Fruit fly (Drosophila melanogaster): ENCODE data around the gene inaF-A.

inaF-A gene

dm6 chrX:11733795-11734194 lies at the start of gene inaF-A:
inaF-A (minus strand) TSS chrX:11733895.
- no peak for TF ChIP-seq tai (GFP tag; optimal IDR thresholded peaks at IDR 0.05)
- no peak for TF ChIP-seq CG32264 (GFP tag; optimal IDR thresholded peaks at IDR 0.05)
- TF ChIP-seq CrebA (GFP tag; optimal IDR thresholded peaks at IDR 0.05; ENCODE audit: borderline replicate concordance): no peak
- TF ChIP-seq OdsH (GFP tag; optimal IDR thresholded peaks at IDR 0.05): no peak
- no peak for TF ChIP-seq psq (GFP tag; optimal IDR thresholded peaks at IDR 0.05)
- TF ChIP-seq usp (GFP tag; optimal IDR thresholded peaks at IDR 0.05): no peak
- no peak for TF ChIP-seq CG9705 (GFP tag; optimal IDR thresholded peaks at IDR 0.05)
- no peak for TF ChIP-seq lola (GFP tag; optimal IDR thresholded peaks at IDR 0.05)
- TF ChIP-seq Mio (GFP tag; optimal IDR thresholded peaks at IDR 0.05): no peak
- TF ChIP-seq rgr (GFP tag; optimal IDR thresholded peaks at IDR 0.05): no peak
- TF ChIP-seq sage (GFP tag; optimal IDR thresholded peaks at IDR 0.05): no peak
- TF ChIP-seq dl (GFP tag; optimal IDR thresholded peaks at IDR 0.05; ENCODE audit: insufficient read depth in 1 of 2, partially characterized antibody in 2 of 2): no peak
- TF ChIP-seq Hnf4 (GFP tag; optimal IDR thresholded peaks at IDR 0.05): no peak
- TF ChIP-seq Dfd (GFP tag; optimal IDR thresholded peaks at IDR 0.05): no peak
- no peak for TF ChIP-seq h (GFP tag; optimal IDR thresholded peaks at IDR 0.05)
- no peak for TF ChIP-seq fru (GFP tag; optimal IDR thresholded peaks at IDR 0.05)
- no peak for TF ChIP-seq woc (GFP tag; optimal IDR thresholded peaks at IDR 0.05)
- TF ChIP-seq Rel (GFP tag; optimal IDR thresholded peaks at IDR 0.05): no peak
- no peak for TF ChIP-seq Rel (tag; optimal IDR thresholded peaks at IDR 0.05)

DNA sequence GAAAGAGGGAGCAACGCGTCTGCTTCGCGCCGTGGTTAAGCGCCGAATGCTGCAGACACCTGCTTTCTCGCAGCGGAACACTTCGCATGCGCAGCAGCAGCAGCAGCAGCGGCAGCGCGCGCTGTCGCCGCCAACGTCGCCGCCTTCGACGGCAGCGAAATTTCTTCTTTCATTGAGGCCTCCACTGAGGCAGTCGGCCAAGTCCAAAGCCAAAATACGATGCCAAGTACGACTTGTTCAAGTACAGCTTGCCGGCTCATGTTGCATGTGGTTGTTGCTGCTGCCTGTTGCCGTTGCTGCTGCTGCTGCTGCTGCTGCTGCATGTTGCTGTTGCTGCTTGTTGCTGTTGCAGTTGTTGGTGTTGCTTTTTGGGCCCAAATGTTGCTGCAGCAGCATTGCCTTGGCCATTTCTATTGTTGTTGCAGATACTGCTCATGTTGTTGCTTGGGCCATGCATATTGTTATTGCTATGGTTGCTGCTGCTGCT lies 45.1 kb upstream of the inaF-A start, which contains the start of gene dy:
Gene dy, minus strand, starts transcription at position 51 of the 487 bp plus-strand sequence.
- TF ChIP-seq tai (GFP tag; optimal IDR thresholded peaks at IDR 0.05) (no peak), dsf (GFP tag; optimal IDR thresholded peaks at IDR 0.05; ENCODE audit: borderline replicate concordance) (no peak), Dfd (GFP tag; optimal IDR thresholded peaks at IDR 0.05) (peak; percentile 84), Myc (optimal IDR thresholded peaks at IDR 0.05) (no peak)

dm6 chrX:11775987-11776587 lies 42.4 kb upstream of the inaF-A start:
- TF ChIP-seq Hr78 (GFP tag; optimal IDR thresholded peaks at IDR 0.05) (no peak), psq (GFP tag; optimal IDR thresholded peaks at IDR 0.05) (peak; percentile 88), OdsH (GFP tag; optimal IDR thresholded peaks at IDR 0.05) (peak; percentile 93), tai (GFP tag; optimal IDR thresholded peaks at IDR 0.05) (no peak), br (GFP tag; optimal IDR thresholded peaks at IDR 0.05) (peak; percentile 91), CG32264 (GFP tag; optimal IDR thresholded peaks at IDR 0.05) (peak; percentile 63), brk (GFP tag; optimal IDR thresholded peaks at IDR 0.05) (peak; percentile 43), pan (optimal IDR thresholded peaks at IDR 0.05) (no peak), jim (GFP tag; optimal IDR thresholded peaks at IDR 0.05) (no peak), ey (GFP tag; optimal IDR thresholded peaks at IDR 0.05) (peak; percentile 93), rgr (GFP tag; optimal IDR thresholded peaks at IDR 0.05) (peak; percentile 93), sv (GFP tag; optimal IDR thresholded peaks at IDR 0.05) (no peak), dsf (GFP tag; optimal IDR thresholded peaks at IDR 0.05; ENCODE audit: borderline replicate concordance) (peak; percentile 30), fru (GFP tag; optimal IDR thresholded peaks at IDR 0.05) (peak; percentile 95), Dif (GFP tag; optimal IDR thresholded peaks at IDR 0.05; ENCODE audit: partially characterized antibody) (no peak), Sp1 (GFP tag; optimal IDR thresholded peaks at IDR 0.05) (peak; percentile 95), GATAd (GFP tag; optimal IDR thresholded peaks at IDR 0.05) (peak; percentile 7), woc (GFP tag; optimal IDR thresholded peaks at IDR 0.05) (peak; percentile 84), lola (GFP tag; optimal IDR thresholded peaks at IDR 0.05) (no peak), Dfd (GFP tag; optimal IDR thresholded peaks at IDR 0.05) (no peak), Mio (GFP tag; optimal IDR thresholded peaks at IDR 0.05) (no peak), Hnf4 (GFP tag; optimal IDR thresholded peaks at IDR 0.05) (peak; percentile 81), h (GFP tag; optimal IDR thresholded peaks at IDR 0.05) (peak; percentile 94), foxo (GFP tag; optimal IDR thresholded peaks at IDR 0.05) (peak in 1 of 2 experiments; percentile 96), N (GFP tag; optimal IDR thresholded peaks at IDR 0.05) (no peak), HLH106 (tag; optimal IDR thresholded peaks at IDR 0.05) (peak; percentile 96), Jra (GFP tag; optimal IDR thresholded peaks at IDR 0.05) (peak; percentile 60), sage (GFP tag; optimal IDR thresholded peaks at IDR 0.05) (peak; percentile 65), CG9705 (GFP tag; optimal IDR thresholded peaks at IDR 0.05) (peak; percentile 93), dmrt93B (GFP tag; optimal IDR thresholded peaks at IDR 0.05) (peak; percentile 95), Rel (GFP tag; optimal IDR thresholded peaks at IDR 0.05) (peak; percentile 35), Rel (tag; optimal IDR thresholded peaks at IDR 0.05) (peak; percentile 80), CrebA (GFP tag; optimal IDR thresholded peaks at IDR 0.05; ENCODE audit: borderline replicate concordance) (no peak), Myc (optimal IDR thresholded peaks at IDR 0.05) (no peak)

Data from whole organism, wandering third instar larva.